Worm (Caenorhabditis elegans): ENCODE measurements around the gene F26F4.6.

- TF ChIP-seq dao-5 (tag; optimal IDR thresholded peaks at IDR 0.05): no peak
- TF ChIP-seq him-1 (tag; optimal IDR thresholded peaks at IDR 0.05): no peak
- no peak for TF ChIP-seq W03F9.2 (tag; optimal IDR thresholded peaks at IDR 0.05)
These were observed 6.8 kb upstream of the F26F4.6 start, which contains the start of gene tag-340 for ce11 chrIII:4900260-4900659.
